Worm (Caenorhabditis elegans) whole organism, mixed stage, embryonic: ENCODE results near the gene F25E5.2.

Source experiments
- lsy-2 ChIP-seq: fragments of 150-350 bp; optimal IDR thresholded peaks from 2 replicates; lab custom pipeline; 2014; ENCODE audit warnings: missing biosample characterization, missing genetic modification characterization
- nhr-237 ChIP-seq: fragments of 150-350 bp; optimal IDR thresholded peaks from 2 replicates; lab custom pipeline; 2014; ENCODE audit warnings: missing biosample characterization, missing genetic modification characterization
- nhr-28 ChIP-seq: fragments of 150-350 bp; optimal IDR thresholded peaks from 2 replicates; lab custom pipeline; 2014; ENCODE audit warnings: missing biosample characterization, missing genetic modification characterization
- snpc-4 ChIP-seq: fragments of 150-350 bp; optimal IDR thresholded peaks from 2 replicates; lab custom pipeline; 2014; ENCODE audit warnings: missing biosample characterization, missing genetic modification characterization
- unc-39 ChIP-seq: fragments of 150-350 bp; optimal IDR thresholded peaks from 2 replicates; lab custom pipeline; 2014; ENCODE audit warnings: missing biosample characterization, missing genetic modification characterization
- ztf-11 ChIP-seq: fragments of 150-350 bp; optimal IDR thresholded peaks from 2 replicates; lab custom pipeline; 2014; ENCODE audit warnings: missing biosample characterization, missing genetic modification characterization

ce11 chrV:7434805-7435363, 20.2 kb upstream of the F25E5.2 start:
- TF ChIP-seq nhr-237 (no peak), ztf-11 (tag; lab: Kevin White, UChicago) (no peak), snpc-4 (tag; lab: Kevin White, UChicago) (no peak), lsy-2 (tag; lab: Kevin White, UChicago) (no peak), nhr-28 (no peak), unc-39 (tag; lab: Kevin White, UChicago) (no peak)
